Fruit fly (Drosophila melanogaster) whole organism, embryonic: ENCODE results near the gene CG7924.

Experiments used
- Ada2b ChIP-seq: fragments of 200-800 bp; sonication (Bioruptor generic); IDR thresholded peaks from 2 replicates; pipeline ENCODE4 v1.3.6; 2022; ENCODE audit warnings: missing biosample characterization, missing genetic modification characterization
- Adf1 ChIP-seq: fragments of 200-800 bp; sonication (Bioruptor generic); IDR thresholded peaks from 2 replicates; pipeline ENCODE4 v1.3.6; 2022; ENCODE audit warnings: missing biosample characterization, missing genetic modification characterization
- Atf3 ChIP-seq: fragments of 200-800 bp; sonication (Bioruptor generic); optimal IDR thresholded peaks from 3 replicates; lab custom pipeline; 2016; ENCODE audit warnings: missing biosample characterization, missing genetic modification characterization
- CG10321 ChIP-seq: fragments of 200-800 bp; sonication (Bioruptor generic); IDR thresholded peaks from 2 replicates; pipeline ENCODE4 v1.3.6; 2022; ENCODE audit warnings: missing biosample characterization, missing genetic modification characterization
- CG10654 ChIP-seq: fragments of 200-800 bp; sonication (Bioruptor generic); optimal IDR thresholded peaks from 2 replicates; lab custom pipeline; 2016; ENCODE audit warnings: missing biosample characterization, missing genetic modification characterization
- CG1233 ChIP-seq: fragments of 200-800 bp; sonication (Bioruptor generic); optimal IDR thresholded peaks from 4 replicates; lab custom pipeline; 2018; ENCODE audit warnings: missing biosample characterization, mild to moderate bottlenecking, missing genetic modification characterization
- CG13894 ChIP-seq: fragments of 200-800 bp; sonication (Bioruptor generic); optimal IDR thresholded peaks from 3 replicates; lab custom pipeline; 2018; ENCODE audit warnings: missing biosample characterization, mild to moderate bottlenecking, missing genetic modification characterization, moderate library complexity
- CG14860 ChIP-seq: fragments of 200-800 bp; sonication (Bioruptor generic); IDR thresholded peaks from 3 replicates; pipeline ENCODE4 v1.3.6; 2022; ENCODE audit warnings: missing biosample characterization, missing genetic modification characterization; ENCODE audit not compliant: partially characterized antibody
- CG15601 ChIP-seq: fragments of 200-800 bp; sonication (Bioruptor generic); optimal IDR thresholded peaks from 3 replicates; lab custom pipeline; 2019; ENCODE audit warnings: missing biosample characterization, mild to moderate bottlenecking, missing genetic modification characterization, moderate library complexity
- CG17328 ChIP-seq: fragments of 200-800 bp; sonication (Bioruptor generic); IDR thresholded peaks from 2 replicates; pipeline ENCODE4 v1.3.6; 2022; ENCODE audit warnings: missing biosample characterization, missing genetic modification characterization
- CG17829 ChIP-seq: fragments of 200-800 bp; optimal IDR thresholded peaks from 2 replicates; lab custom pipeline; 2019; ENCODE audit warnings: missing biosample characterization, mild to moderate bottlenecking, missing genetic modification characterization, moderate library complexity
- CG1792 ChIP-seq: fragments of 200-800 bp; sonication (Bioruptor generic); optimal IDR thresholded peaks from 2 replicates; lab custom pipeline; 2016; ENCODE audit warnings: missing biosample characterization, missing genetic modification characterization
- CG5180 ChIP-seq: fragments of 200-800 bp; sonication (Bioruptor generic); optimal IDR thresholded peaks from 3 replicates; lab custom pipeline; 2017; ENCODE audit warnings: missing biosample characterization, missing genetic modification characterization, mild to moderate bottlenecking, moderate library complexity, missing genetic modification reagents
- CG6765 ChIP-seq: fragments of 200-800 bp; sonication (Bioruptor generic); optimal IDR thresholded peaks from 3 replicates; lab custom pipeline; 2017; ENCODE audit warnings: missing biosample characterization, mild to moderate bottlenecking, missing genetic modification characterization
- CG7271 ChIP-seq: fragments of 200-800 bp; sonication (Bioruptor generic); optimal IDR thresholded peaks from 2 replicates; lab custom pipeline; 2018; ENCODE audit warnings: missing biosample characterization, mild to moderate bottlenecking, missing genetic modification characterization, moderate library complexity
- CG8388 ChIP-seq: fragments of 200-800 bp; sonication (Bioruptor generic); optimal IDR thresholded peaks from 2 replicates; lab custom pipeline; 2019; ENCODE audit warnings: missing biosample characterization, mild to moderate bottlenecking, missing genetic modification characterization, moderate library complexity
- CG9817 ChIP-seq: fragments of 200-800 bp; sonication (Bioruptor generic); optimal IDR thresholded peaks from 2 replicates; lab custom pipeline; 2018; ENCODE audit warnings: missing biosample characterization, mild to moderate bottlenecking, missing genetic modification characterization, moderate library complexity
- CG9876 ChIP-seq: fragments of 200-800 bp; sonication (Bioruptor generic); optimal IDR thresholded peaks from 2 replicates; lab custom pipeline; 2016; ENCODE audit warnings: missing biosample characterization, missing genetic modification characterization
- D ChIP-seq, 2 experiments: fragments of 200-800 bp in 1 of 2; fragments of >200 bp in 1 of 2; sonication (Bioruptor generic) in 1 of 2; optimal IDR thresholded peaks; 2 replicates in 1 of 2; 3 replicates in 1 of 2; lab custom pipeline; 2017; ENCODE audit warnings: mild to moderate bottlenecking in 1 of 2, missing biosample characterization in 1 of 2, missing genetic modification characterization in 1 of 2, missing genetic modification reagents in 1 of 2
- Dip3 ChIP-seq: fragments of 200-800 bp; sonication (Bioruptor generic); optimal IDR thresholded peaks from 3 replicates; lab custom pipeline; 2016; ENCODE audit warnings: missing biosample characterization, missing genetic modification characterization
- Drgx ChIP-seq: fragments of 200-800 bp; sonication (Bioruptor generic); IDR thresholded peaks from 2 replicates; pipeline ENCODE4 v1.3.6; 2022; ENCODE audit warnings: missing biosample characterization, missing genetic modification characterization
- Hand ChIP-seq: fragments of 200-800 bp; sonication (Bioruptor generic); optimal IDR thresholded peaks from 2 replicates; lab custom pipeline; 2017; ENCODE audit warnings: mild to moderate bottlenecking, missing biosample characterization, missing genetic modification reagents, missing genetic modification characterization
- Hmx ChIP-seq: fragments of 200-800 bp; sonication (Bioruptor generic); optimal IDR thresholded peaks from 2 replicates; lab custom pipeline; 2016; ENCODE audit warnings: missing biosample characterization, missing genetic modification characterization
- Kr ChIP-seq: fragments of 200-800 bp; sonication (Bioruptor generic); optimal IDR thresholded peaks from 2 replicates; lab custom pipeline; 2017; ENCODE audit warnings: missing biosample characterization, mild to moderate bottlenecking, missing genetic modification characterization
- MBD-R2 ChIP-seq: fragments of 200-800 bp; sonication (Bioruptor generic); IDR thresholded peaks from 2 replicates; pipeline ENCODE4 v1.3.6; 2022; ENCODE audit warnings: missing biosample characterization, missing genetic modification characterization
- NC2β ChIP-seq: fragments of 200-800 bp; sonication (Bioruptor generic); optimal IDR thresholded peaks from 2 replicates; lab custom pipeline; 2016; ENCODE audit warnings: missing biosample characterization, missing genetic modification characterization
- Oli ChIP-seq: fragments of 200-800 bp; sonication (Bioruptor generic); optimal IDR thresholded peaks from 2 replicates; lab custom pipeline; 2018; ENCODE audit warnings: missing biosample characterization, mild to moderate bottlenecking, missing genetic modification characterization, moderate library complexity
- az2 ChIP-seq: fragments of 200-800 bp; sonication (Bioruptor generic); optimal IDR thresholded peaks from 3 replicates; lab custom pipeline; 2016; ENCODE audit warnings: missing biosample characterization, missing genetic modification characterization
- br ChIP-seq: fragments of >200 bp; optimal IDR thresholded peaks from 2 replicates; lab custom pipeline; 2017
- caup ChIP-seq: fragments of 200-800 bp; sonication (Bioruptor generic); optimal IDR thresholded peaks from 3 replicates; lab custom pipeline; 2017; ENCODE audit warnings: missing biosample characterization, mild to moderate bottlenecking, missing genetic modification characterization, moderate library complexity; ENCODE audit not compliant: severe bottlenecking
- dysf ChIP-seq: fragments of 200-800 bp; sonication (Bioruptor generic); IDR thresholded peaks from 3 replicates; pipeline ENCODE4 v1.3.6; 2022; ENCODE audit warnings: missing biosample characterization, missing genetic modification characterization
- en ChIP-seq: fragments of 200-800 bp; sonication (Bioruptor generic); optimal IDR thresholded peaks from 2 replicates; lab custom pipeline; 2016; ENCODE audit warnings: missing biosample characterization, missing genetic modification characterization
- eyg ChIP-seq: fragments of 200-800 bp; sonication (Bioruptor generic); optimal IDR thresholded peaks from 3 replicates; lab custom pipeline; 2016; ENCODE audit warnings: missing biosample characterization, missing genetic modification characterization
- gfzf ChIP-seq: fragments of 200-800 bp; sonication (Bioruptor generic); optimal IDR thresholded peaks from 2 replicates; lab custom pipeline; 2016; ENCODE audit warnings: missing biosample characterization, mild to moderate bottlenecking, missing genetic modification characterization, moderate library complexity
- grau ChIP-seq: fragments of 200-800 bp; optimal IDR thresholded peaks from 3 replicates; lab custom pipeline; 2019; ENCODE audit warnings: missing biosample characterization, mild to moderate bottlenecking, missing genetic modification characterization, moderate library complexity
- ham ChIP-seq: fragments of 200-800 bp; sonication (Bioruptor generic); IDR thresholded peaks from 2 replicates; pipeline ENCODE4 v1.3.6; 2022; ENCODE audit warnings: missing biosample characterization, missing genetic modification characterization
- hbn ChIP-seq: fragments of 200-800 bp; sonication (Bioruptor generic); IDR thresholded peaks from 2 replicates; pipeline ENCODE4 v1.3.6; 2022; ENCODE audit warnings: missing biosample characterization, missing genetic modification characterization; ENCODE audit not compliant: partially characterized antibody
- her ChIP-seq: fragments of 200-800 bp; sonication (Bioruptor generic); optimal IDR thresholded peaks from 2 replicates; lab custom pipeline; 2016; ENCODE audit warnings: missing biosample characterization, missing genetic modification characterization
- pan ChIP-seq, 4 experiments: fragments of >200 bp in 3 of 4; fragments of 200-800 bp in 1 of 4; sonication (Bioruptor generic) in 1 of 4; optimal IDR thresholded peaks in 3 of 4; IDR thresholded peaks in 1 of 4; 2 replicates each; pipeline versions ENCODE4 v1.3.6 to Lab custom; 2017 to 2022; ENCODE audit warnings: missing biosample characterization in 2 of 4, missing genetic modification characterization in 2 of 4, mixed read lengths in 1 of 4
- pb ChIP-seq: fragments of 200-800 bp; sonication (Bioruptor generic); optimal IDR thresholded peaks from 3 replicates; lab custom pipeline; 2016; ENCODE audit warnings: missing biosample characterization, missing genetic modification characterization
- run ChIP-seq: fragments of 200-800 bp; sonication (Bioruptor generic); optimal IDR thresholded peaks from 3 replicates; lab custom pipeline; 2018; ENCODE audit warnings: missing biosample characterization, mild to moderate bottlenecking, missing genetic modification characterization
- seq ChIP-seq: fragments of 200-800 bp; sonication (Bioruptor generic); IDR thresholded peaks from 2 replicates; pipeline ENCODE4 v1.3.6; 2022; ENCODE audit warnings: missing biosample characterization, missing genetic modification characterization
- shn ChIP-seq: fragments of 200-800 bp; sonication (Bioruptor generic); optimal IDR thresholded peaks from 3 replicates; lab custom pipeline; 2016; ENCODE audit warnings: missing biosample characterization, missing genetic modification characterization
- sob ChIP-seq: fragments of 200-800 bp; sonication (Bioruptor generic); IDR thresholded peaks from 2 replicates; pipeline ENCODE4 v1.3.6; 2022; ENCODE audit warnings: missing biosample characterization, missing genetic modification characterization
- stwl ChIP-seq: fragments of 200-800 bp; sonication (Bioruptor generic); optimal IDR thresholded peaks from 3 replicates; lab custom pipeline; 2018; ENCODE audit warnings: missing biosample characterization, mild to moderate bottlenecking, missing genetic modification characterization, moderate library complexity
- tna ChIP-seq: fragments of 200-800 bp; sonication (Bioruptor generic); IDR thresholded peaks from 2 replicates; pipeline ENCODE4 v1.3.6; 2022; ENCODE audit warnings: missing biosample characterization, missing genetic modification characterization; ENCODE audit not compliant: partially characterized antibody
- wek ChIP-seq: fragments of 200-800 bp; sonication (Bioruptor generic); optimal IDR thresholded peaks from 3 replicates; lab custom pipeline; 2018; ENCODE audit warnings: missing biosample characterization, mild to moderate bottlenecking, missing genetic modification characterization, moderate library complexity

Gene CG7924

dm6 chr3L:14272109-14273070, 39.1 kb downstream of the CG7924 start:
- TF ChIP-seq CG7271 (tag; lab: Kevin White, UChicago): no peak
- no peak for TF ChIP-seq CG9876
- no peak for TF ChIP-seq Hmx (GFP tag; lab: Kevin White, UChicago)
- TF ChIP-seq caup (GFP tag; lab: Kevin White, UChicago): peak; percentile 87
- peak; percentile 75 for TF ChIP-seq CG17328
- TF ChIP-seq eyg: no peak
- peak; percentile 79 for TF ChIP-seq Hand (GFP tag; lab: Kevin White, UChicago)
- TF ChIP-seq grau (tag; lab: Kevin White, UChicago): peak; percentile 94
- TF ChIP-seq seq (GFP tag; lab: Robert Waterston, UW): peak; percentile 66
- peak; percentile 73 for TF ChIP-seq sob (GFP tag; lab: Robert Waterston, UW)
- TF ChIP-seq Drgx (GFP tag; lab: Robert Waterston, UW): peak; percentile 78; the same call in 1 of the 2 replicates
- peak; percentile 87 for TF ChIP-seq run (tag; lab: Kevin White, UChicago)
- peak; percentile 11 for TF ChIP-seq Dip3 (GFP tag; lab: Kevin White, UChicago)
- peak; percentile 96 for TF ChIP-seq Oli (tag; lab: Kevin White, UChicago)
- peak; percentile 2 for TF ChIP-seq CG13894 (tag; lab: Kevin White, UChicago)
- TF ChIP-seq stwl (tag; lab: Kevin White, UChicago): no peak
- peak; percentile 67 for TF ChIP-seq CG17829 (tag; lab: Kevin White, UChicago)
- no peak for TF ChIP-seq br (lab: Kevin White, UChicago)
- TF ChIP-seq en: no peak
- peak; percentile 91 for TF ChIP-seq az2 (GFP tag; lab: Kevin White, UChicago)
- TF ChIP-seq Atf3: no peak
- TF ChIP-seq CG15601 (tag; lab: Kevin White, UChicago): peak; percentile 95
- TF ChIP-seq wek (GFP tag; lab: Kevin White, UChicago): no peak
- TF ChIP-seq pan (optimal IDR thresholded peaks at IDR 0.05; lab: Kevin White, UChicago): no peak
- TF ChIP-seq pan (GFP tag; optimal IDR thresholded peaks at IDR 0.05 in 1 of 2, IDR thresholded peaks at IDR 0.05 in 1 of 2): peak in 1 of 2 experiments; percentile 59
- TF ChIP-seq Ada2b: peak; percentile 46; the same call in 1 of the 2 replicates
- no peak for TF ChIP-seq her (GFP tag; lab: Kevin White, UChicago)
- TF ChIP-seq CG8388: peak; percentile 93
- TF ChIP-seq Kr (GFP tag; lab: Kevin White, UChicago): peak; percentile 64
- peak; percentile 85; the same call in 2 of the 3 replicates for TF ChIP-seq dysf
- TF ChIP-seq gfzf (GFP tag; lab: Kevin White, UChicago): no peak
- no peak for TF ChIP-seq MBD-R2 (GFP tag; lab: Robert Waterston, UW)
- TF ChIP-seq pb (GFP tag; lab: Kevin White, UChicago): no peak
- no peak; the same call in 1 of the 2 replicates for TF ChIP-seq CG10321 (GFP tag; lab: Robert Waterston, UW)
- peak; percentile 54 for TF ChIP-seq CG6765 (GFP tag; lab: Kevin White, UChicago)
- 0 out of 2 replicates have a peak, but pooled peaks have one; percentile 26 for TF ChIP-seq ham
- TF ChIP-seq CG1792: no peak
- TF ChIP-seq NC2β (GFP tag; lab: Kevin White, UChicago): peak; percentile 16
- TF ChIP-seq Adf1 (GFP tag; lab: Robert Waterston, UW): peak; percentile 27; the same call in 1 of the 2 replicates
- TF ChIP-seq D (optimal IDR thresholded peaks at IDR 0.05; lab: Kevin White, UChicago): no peak
- TF ChIP-seq D (GFP tag; optimal IDR thresholded peaks at IDR 0.05; lab: Kevin White, UChicago): peak; percentile 95
- peak; percentile 49 for TF ChIP-seq CG1233
- TF ChIP-seq CG5180: peak; percentile 62
- TF ChIP-seq shn (GFP tag; lab: Kevin White, UChicago): peak; percentile 8
- no peak for TF ChIP-seq tna (GFP tag; lab: Robert Waterston, UW)
- peak; percentile 80 for TF ChIP-seq CG9817
- peak; percentile 66 for TF ChIP-seq CG10654
- no peak for TF ChIP-seq CG14860 (GFP tag; lab: Robert Waterston, UW)
- peak; percentile 41; the same call in 1 of the 2 replicates for TF ChIP-seq hbn (GFP tag; lab: Robert Waterston, UW)
